Fruit fly (Drosophila melanogaster): ENCODE data around the gene Sfp24Bb.

dm6 chr2L:3711665-3712064 lies 42.1 kb upstream of the Sfp24Bb start, which contains the start of gene cutlet:
- TF ChIP-seq Tbp (GFP tag; optimal IDR thresholded peaks at IDR 0.05) (no peak), sr (GFP tag; IDR thresholded peaks at IDR 0.05) (no peak), ara (GFP tag; IDR thresholded peaks at IDR 0.05) (no peak), CG3726 (GFP tag; IDR thresholded peaks at IDR 0.05) (no peak), CG11456 (GFP tag; IDR thresholded peaks at IDR 0.05) (no peak)

Data from whole organism, embryonic.